Fruit fly (Drosophila melanogaster): ENCODE measurements around the gene CG13247.
A peak's percentile ranks its signal among the peaks of the same experiment; 100 is the strongest.

CG13247 gene

dm6 chr3L:20396047-20396446 is 25.9 kb downstream of the CG13247 start:
- no peak for TF ChIP-seq CG17801 (GFP tag; optimal IDR thresholded peaks at IDR 0.05; ENCODE audit: partially characterized antibody)

dm6 chr3L:20397770-20398169 is 27.7 kb downstream of the CG13247 start:
- no peak for TF ChIP-seq CG17801 (GFP tag; optimal IDR thresholded peaks at IDR 0.05; ENCODE audit: partially characterized antibody)

- peak; percentile 60 for TF ChIP-seq CG17801 (GFP tag; optimal IDR thresholded peaks at IDR 0.05; ENCODE audit: partially characterized antibody)
Measured at dm6 chr3L:20398243-20399222, 28.4 kb downstream of the CG13247 start.

dm6 chr3L:20399550-20400109 is 29.5 kb downstream of the CG13247 start:
- peak; percentile 88 for TF ChIP-seq CG17801 (GFP tag; optimal IDR thresholded peaks at IDR 0.05; ENCODE audit: partially characterized antibody)

dm6 chr3L:20400515-20400914 is 30.4 kb downstream of the CG13247 start:
- TF ChIP-seq CG17801 (GFP tag; optimal IDR thresholded peaks at IDR 0.05; ENCODE audit: partially characterized antibody) = no peak

dm6 chr3L:20401026-20401912 is 31.2 kb downstream of the CG13247 start, which contains the start of gene trbl:
trbl (minus strand) TSS chr3L:20401609.
- TF ChIP-seq CG17801 (GFP tag; optimal IDR thresholded peaks at IDR 0.05; ENCODE audit: partially characterized antibody) = peak; percentile 77

- TF ChIP-seq CG17801 (GFP tag; optimal IDR thresholded peaks at IDR 0.05; ENCODE audit: partially characterized antibody) = no peak
Measured at dm6 chr3L:20402665-20403492, 32.8 kb downstream of the CG13247 start.

dm6 chr3L:20403493-20404379 is 33.6 kb downstream of the CG13247 start:
- TF ChIP-seq CG17801 (GFP tag; optimal IDR thresholded peaks at IDR 0.05; ENCODE audit: partially characterized antibody) = no peak

dm6 chr3L:20404515-20404914 is 34.4 kb downstream of the CG13247 start:
- TF ChIP-seq CG17801 (GFP tag; optimal IDR thresholded peaks at IDR 0.05; ENCODE audit: partially characterized antibody) = no peak

- no peak for TF ChIP-seq CG17801 (GFP tag; optimal IDR thresholded peaks at IDR 0.05; ENCODE audit: partially characterized antibody)
Measured at dm6 chr3L:20405337-20405887, 35.3 kb downstream of the CG13247 start.

dm6 chr3L:20405971-20406948 is 36.1 kb downstream of the CG13247 start:
- no peak for TF ChIP-seq CG17801 (GFP tag; optimal IDR thresholded peaks at IDR 0.05; ENCODE audit: partially characterized antibody)

dm6 chr3L:20410345-20410744 is 40.2 kb downstream of the CG13247 start, which contains the start of gene CG13248:
CG13248 (minus strand) TSS chr3L:20410566.
- no peak for TF ChIP-seq CG17801 (GFP tag; optimal IDR thresholded peaks at IDR 0.05; ENCODE audit: partially characterized antibody)
